Worm (Caenorhabditis elegans): ENCODE measurements around the gene C04G6.11.

The C04G6.11 gene

ce11 chrII:5083341-5083740, 20.3 kb downstream of the C04G6.11 start, which contains the start of gene C04G6.4:
C04G6.4 (minus strand) TSS chrII:5083441.
- TF ChIP-seq madf-10 (tag; optimal IDR thresholded peaks at IDR 0.05) (no peak), dpl-1 (GFP tag; optimal IDR thresholded peaks at IDR 0.05) (no peak), let-607 (tag; optimal IDR thresholded peaks at IDR 0.05) (no peak), F55B11.4 (tag; optimal IDR thresholded peaks at IDR 0.05; ENCODE audit: borderline replicate concordance, insufficient read depth) (no peak), dpff-1 (tag; optimal IDR thresholded peaks at IDR 0.05) (no peak), F33H1.4 (GFP tag; IDR thresholded peaks at IDR 0.05) (no peak)

ce11 chrII:5081124-5081913, 22.3 kb downstream of the C04G6.11 start, which contains the start of gene dsh-2:
dsh-2 (minus strand) TSS chrII:5081174.
- TF ChIP-seq nhr-120 (GFP tag; IDR thresholded peaks at IDR 0.05) (no peak), ceh-91 (GFP tag; IDR thresholded peaks at IDR 0.05) (no peak), snpc-1.3 (tag; optimal IDR thresholded peaks at IDR 0.05; ENCODE audit: insufficient read depth) (no peak), tbp1 (GFP tag; optimal IDR thresholded peaks at IDR 0.05) (peak; percentile 44), efl-1 (GFP tag; optimal IDR thresholded peaks at IDR 0.05) (peak; percentile 18), lin-26 (GFP tag; IDR thresholded peaks at IDR 0.05) (no peak), gei-17 (GFP tag; optimal IDR thresholded peaks at IDR 0.05) (no peak), ama-1 (optimal IDR thresholded peaks at IDR 0.05) (no peak), ama-1 (GFP tag; optimal IDR thresholded peaks at IDR 0.05) (no peak), ZK185.1 (tag; optimal IDR thresholded peaks at IDR 0.05; ENCODE audit: poor library complexity, severe bottlenecking) (peak; percentile 4), dpff-1 (tag; optimal IDR thresholded peaks at IDR 0.05) (no peak), xnd-1 (tag; optimal IDR thresholded peaks at IDR 0.05) (no peak), attf-5 (GFP tag; optimal IDR thresholded peaks at IDR 0.05) (peak; percentile 11), bed-2 (GFP tag; IDR thresholded peaks at IDR 0.05) (no peak), fkh-3 (tag; optimal IDR thresholded peaks at IDR 0.05) (no peak), sptf-2 (GFP tag; optimal IDR thresholded peaks at IDR 0.05) (no peak), snpc-4 (GFP tag; optimal IDR thresholded peaks at IDR 0.05) (no peak), snpc-4 (tag; optimal IDR thresholded peaks at IDR 0.05) (peak in 2 of 4 experiments; percentile 13 to 53), hmg-1.2 (GFP tag; IDR thresholded peaks at IDR 0.05) (peak; percentile 81), ceh-40 (GFP tag; IDR thresholded peaks at IDR 0.05) (no peak), nfya-2 (GFP tag; IDR thresholded peaks at IDR 0.05) (no peak), F55B11.4 (tag; optimal IDR thresholded peaks at IDR 0.05; ENCODE audit: borderline replicate concordance, insufficient read depth) (no peak), rpc-1 (optimal IDR thresholded peaks at IDR 0.05) (no peak), rpc-1 (tag; optimal IDR thresholded peaks at IDR 0.05) (no peak), somi-1 (GFP tag; optimal IDR thresholded peaks at IDR 0.05) (no peak), F33H1.4 (GFP tag; IDR thresholded peaks at IDR 0.05) (peak; percentile 51), lin-35 (GFP tag; optimal IDR thresholded peaks at IDR 0.05) (no peak), ets-4 (GFP tag; optimal IDR thresholded peaks at IDR 0.05) (no peak), F49E8.2 (tag; optimal IDR thresholded peaks at IDR 0.05; ENCODE audit: insufficient read depth) (no peak), akir-1 (GFP tag; optimal IDR thresholded peaks at IDR 0.05) (no peak), ztf-25 (GFP tag; IDR thresholded peaks at IDR 0.05) (no peak), F23B12.7 (tag; optimal IDR thresholded peaks at IDR 0.05; ENCODE audit: insufficient read depth) (no peak), atf-7 (tag; optimal IDR thresholded peaks at IDR 0.05) (no peak), B0261.1 (tag; optimal IDR thresholded peaks at IDR 0.05) (no peak), F52B5.7 (tag; optimal IDR thresholded peaks at IDR 0.05) (no peak), ceh-58 (GFP tag; IDR thresholded peaks at IDR 0.05) (no peak), ceh-79 (tag; optimal IDR thresholded peaks at IDR 0.05) (no peak), K11D2.4 (GFP tag; IDR thresholded peaks at IDR 0.05) (no peak), madf-6 (GFP tag; IDR thresholded peaks at IDR 0.05) (peak; percentile 55), mxl-1 (tag; optimal IDR thresholded peaks at IDR 0.05) (no peak), lir-1 (GFP tag; conservative IDR thresholded peaks at IDR 0.05) (no peak), ekl-4 (GFP tag; IDR thresholded peaks at IDR 0.05) (no peak; the same call in 1 of the 2 replicates), K12H6.12 (tag; optimal IDR thresholded peaks at IDR 0.05) (no peak)
